Worm (Caenorhabditis elegans): Measurements from ENCODE around the gene R107.9.
A peak's percentile ranks its signal among the peaks of the same experiment; 100 is the strongest.

- no peak for TF ChIP-seq spr-1 (tag; optimal IDR thresholded peaks at IDR 0.05)
- no peak for TF ChIP-seq daf-16 (GFP tag; optimal IDR thresholded peaks at IDR 0.05)
- TF ChIP-seq daf-16 (tag; optimal IDR thresholded peaks at IDR 0.05), result no peak
- no peak for TF ChIP-seq saeg-2 (GFP tag; IDR thresholded peaks at IDR 0.05)
- TF ChIP-seq egl-27 (tag; optimal IDR thresholded peaks at IDR 0.05), result no peak
- TF ChIP-seq unc-130 (GFP tag; optimal IDR thresholded peaks at IDR 0.05), result no peak
- no peak for TF ChIP-seq ces-1 (GFP tag; optimal IDR thresholded peaks at IDR 0.05)
- no peak for TF ChIP-seq nhr-28 (tag; optimal IDR thresholded peaks at IDR 0.05)
- TF ChIP-seq snpc-4 (tag; optimal IDR thresholded peaks at IDR 0.05), result no peak
- no peak for TF ChIP-seq dmd-8 (GFP tag; IDR thresholded peaks at IDR 0.05)
- no peak for TF ChIP-seq unc-39 (tag; optimal IDR thresholded peaks at IDR 0.05)
- peak in 1 of 2 experiments; percentile 92 for TF ChIP-seq unc-62 (GFP tag; optimal IDR thresholded peaks at IDR 0.05 in 1 of 2)
- TF ChIP-seq unc-62 (tag; optimal IDR thresholded peaks at IDR 0.05), result no peak
- no peak for TF ChIP-seq Y75B8A.6 (GFP tag; IDR thresholded peaks at IDR 0.05)
- no peak for TF ChIP-seq lin-39 (tag; optimal IDR thresholded peaks at IDR 0.05)
- TF ChIP-seq pha-4 (GFP tag; IDR thresholded peaks at IDR 0.05), result no peak
- no peak for TF ChIP-seq pha-4 (tag; optimal IDR thresholded peaks at IDR 0.05)
These were observed 14.2 kb upstream of the R107.9 start for ce11 chrIII:9023601-9024000.

All from whole organism, L4 larva.